Worm (Caenorhabditis elegans): ENCODE data around the gene C27H5.2.
"Not testable (repeated sequence)": the region's sequence is repeated elsewhere in the genome, so short reads cannot be mapped to it uniquely, and the experiment has no call there.

DNA sequence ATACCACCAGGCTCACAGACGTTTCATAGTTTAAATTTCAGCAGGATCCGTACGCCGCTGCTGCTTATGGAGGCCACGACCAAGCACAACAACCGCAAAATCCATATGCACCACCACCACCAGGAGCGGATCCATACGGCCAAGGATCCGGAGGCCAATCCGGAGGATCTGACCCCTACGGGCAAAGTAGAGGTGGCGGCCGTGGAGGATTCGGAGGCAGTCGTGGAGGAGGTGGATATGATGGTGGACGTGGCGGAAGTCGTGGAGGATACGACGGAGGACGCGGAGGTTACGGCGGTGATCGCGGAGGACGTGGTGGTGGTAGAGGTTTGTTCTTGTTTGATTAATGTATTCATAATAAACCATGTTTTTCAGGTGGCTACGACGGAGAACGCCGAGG lies 2.3 kb upstream of the C27H5.2 start:
- TF ChIP-seq unc-62 (GFP tag; optimal IDR thresholded peaks at IDR 0.05); snpc-4 (tag; optimal IDR thresholded peaks at IDR 0.05); blmp-1 (tag; optimal IDR thresholded peaks at IDR 0.05); ztf-11 (tag; optimal IDR thresholded peaks at IDR 0.05); nhr-12 (tag; optimal IDR thresholded peaks at IDR 0.05); ces-1 (GFP tag; optimal IDR thresholded peaks at IDR 0.05); nhr-2 (tag; optimal IDR thresholded peaks at IDR 0.05); lin-13 (tag; optimal IDR thresholded peaks at IDR 0.05); bed-3 (GFP tag; optimal IDR thresholded peaks at IDR 0.05); pha-4 (tag; optimal IDR thresholded peaks at IDR 0.05); unc-120 (tag; optimal IDR thresholded peaks at IDR 0.05; ENCODE audit: poor library complexity, severe bottlenecking); mep-1 (tag; optimal IDR thresholded peaks at IDR 0.05); cnd-1 (tag; optimal IDR thresholded peaks at IDR 0.05): not testable (repeated sequence)
- TF ChIP-seq sptf-1 (tag; optimal IDR thresholded peaks at IDR 0.05), result peak; percentile 1
